Fruit fly (Drosophila melanogaster): ENCODE results near the gene Polr2J.

Gene Polr2J

dm6 chr2L:17378767-17379301, 31.4 kb downstream of the Polr2J start:
- peak; percentile 82 for TF ChIP-seq peb (GFP tag; IDR thresholded peaks at IDR 0.05)
- peak; percentile 96 for TF ChIP-seq CG3065 (GFP tag; optimal IDR thresholded peaks at IDR 0.05)
- TF ChIP-seq CG32772 (GFP tag; IDR thresholded peaks at IDR 0.05) = peak; percentile 94
- peak; percentile 92 for TF ChIP-seq E2f1 (GFP tag; IDR thresholded peaks at IDR 0.05)
- peak; percentile 94 for TF ChIP-seq onecut (GFP tag; IDR thresholded peaks at IDR 0.05)
- TF ChIP-seq wek (GFP tag; optimal IDR thresholded peaks at IDR 0.05) = peak; percentile 97
- TF ChIP-seq CG31224 (GFP tag; IDR thresholded peaks at IDR 0.05) = peak; percentile 79
- peak; percentile 80 for TF ChIP-seq CG6654 (GFP tag; optimal IDR thresholded peaks at IDR 0.05)
- peak; percentile 91 for TF ChIP-seq CG7786 (GFP tag; optimal IDR thresholded peaks at IDR 0.05)
- peak; percentile 96 for TF ChIP-seq ERR (GFP tag; optimal IDR thresholded peaks at IDR 0.05)
- no peak; the same call in none of the 2 replicates for TF ChIP-seq CG4404 (GFP tag; IDR thresholded peaks at IDR 0.05)
- TF ChIP-seq Deaf1 (tag; optimal IDR thresholded peaks at IDR 0.05) = peak; percentile 68
- TF ChIP-seq CG30403 (GFP tag; optimal IDR thresholded peaks at IDR 0.05) = peak; percentile 94
- TF ChIP-seq Max (GFP tag; optimal IDR thresholded peaks at IDR 0.05) = peak; percentile 99
- peak; percentile 90 for TF ChIP-seq CG14667 (GFP tag; IDR thresholded peaks at IDR 0.05)
- peak in 1 of 2 experiments; percentile 93 for TF ChIP-seq eve (GFP tag; optimal IDR thresholded peaks at IDR 0.05)
- peak; percentile 71 for TF ChIP-seq ftz-f1 (GFP tag; optimal IDR thresholded peaks at IDR 0.05)
- peak; percentile 94 for TF ChIP-seq Hr3 (GFP tag; optimal IDR thresholded peaks at IDR 0.05)
- peak; percentile 95 for TF ChIP-seq CG17186 (GFP tag; optimal IDR thresholded peaks at IDR 0.05)
- peak; percentile 98 for TF ChIP-seq en (GFP tag; optimal IDR thresholded peaks at IDR 0.05)
- TF ChIP-seq Hsf (GFP tag; optimal IDR thresholded peaks at IDR 0.05) = peak; percentile 95
- TF ChIP-seq tin (GFP tag; optimal IDR thresholded peaks at IDR 0.05) = peak; percentile 93
- TF ChIP-seq hbn (GFP tag; IDR thresholded peaks at IDR 0.05; ENCODE audit: partially characterized antibody) = no peak
- TF ChIP-seq CG43689 (GFP tag; IDR thresholded peaks at IDR 0.05) = peak; percentile 91
- peak; percentile 97 for TF ChIP-seq ash1 (GFP tag; optimal IDR thresholded peaks at IDR 0.05)
- peak; percentile 93 to 98 for TF ChIP-seq dpn (GFP tag; optimal IDR thresholded peaks at IDR 0.05)
- no peak for TF ChIP-seq usp (GFP tag; optimal IDR thresholded peaks at IDR 0.05)
- TF ChIP-seq CG14014 (GFP tag; IDR thresholded peaks at IDR 0.05) = peak; percentile 92
- peak; percentile 73 for TF ChIP-seq CG10321 (GFP tag; IDR thresholded peaks at IDR 0.05)
- peak; percentile 89 for TF ChIP-seq Ada2b (GFP tag; IDR thresholded peaks at IDR 0.05)
- peak; percentile 79 for TF ChIP-seq dimm (GFP tag; IDR thresholded peaks at IDR 0.05)
- peak; percentile 90 for TF ChIP-seq ttk (GFP tag; IDR thresholded peaks at IDR 0.05)
- TF ChIP-seq ATbp (GFP tag; optimal IDR thresholded peaks at IDR 0.05) = peak; percentile 88
- TF ChIP-seq Nf-YC (tag; optimal IDR thresholded peaks at IDR 0.05) = peak; percentile 83
- peak; percentile 93 for TF ChIP-seq stwl (tag; optimal IDR thresholded peaks at IDR 0.05)
- TF ChIP-seq Atf-2 (GFP tag; optimal IDR thresholded peaks at IDR 0.05) = peak; percentile 92
- TF ChIP-seq gt (GFP tag; IDR thresholded peaks at IDR 0.05) = peak; percentile 81; the same call in 1 of the 2 replicates
- TF ChIP-seq lab (GFP tag; optimal IDR thresholded peaks at IDR 0.05) = peak; percentile 99
- peak; percentile 98 for TF ChIP-seq CG4854 (GFP tag; optimal IDR thresholded peaks at IDR 0.05)
- peak; percentile 95 for TF ChIP-seq CG12659 (GFP tag; optimal IDR thresholded peaks at IDR 0.05)
- TF ChIP-seq sim (GFP tag; IDR thresholded peaks at IDR 0.05) = peak; percentile 92
- TF ChIP-seq sens-2 (GFP tag; IDR thresholded peaks at IDR 0.05) = peak; percentile 80
- TF ChIP-seq CG12942 (GFP tag; optimal IDR thresholded peaks at IDR 0.05) = peak; percentile 89
- TF ChIP-seq kni (GFP tag; optimal IDR thresholded peaks at IDR 0.05) = peak; percentile 98
- TF ChIP-seq dmrt11E (tag; optimal IDR thresholded peaks at IDR 0.05) = peak; percentile 94
- TF ChIP-seq gsb-n (tag; optimal IDR thresholded peaks at IDR 0.05) = peak; percentile 94
- peak; percentile 84 for TF ChIP-seq bigmax (GFP tag; optimal IDR thresholded peaks at IDR 0.05)
- peak; percentile 99 for TF ChIP-seq MTF-1 (GFP tag; optimal IDR thresholded peaks at IDR 0.05; ENCODE audit: borderline replicate concordance)
- peak; percentile 93 for TF ChIP-seq seq (GFP tag; IDR thresholded peaks at IDR 0.05)
- TF ChIP-seq Hmx (GFP tag; optimal IDR thresholded peaks at IDR 0.05) = peak; percentile 57
- peak; percentile 69 for TF ChIP-seq Poxn (GFP tag; IDR thresholded peaks at IDR 0.05)
